Worm (Caenorhabditis elegans) whole organism, young adult: ENCODE data around the gene W07G1.1.

Experiments
- B0035.1 ChIP-seq: sonication (generic microtip); optimal IDR thresholded peaks from 2 replicates; lab custom pipeline; 2016; ENCODE audit warnings: missing genetic modification characterization, mild to moderate bottlenecking, missing compliant biosample characterization, missing genotype, missing genetic modification reagents
- D2030.7 ChIP-seq: fragments of 200-800 bp; sonication (Bioruptor generic); IDR thresholded peaks from 2 replicates; pipeline ENCODE4 v1.3.6; 2022; ENCODE audit warnings: missing genetic modification reagents, missing genetic modification characterization, missing compliant biosample characterization
- F22D6.2 ChIP-seq: sonication (generic microtip); optimal IDR thresholded peaks from 2 replicates; lab custom pipeline; 2016; ENCODE audit warnings: mild to moderate bottlenecking, missing genetic modification characterization, missing compliant biosample characterization
- F33H1.4 ChIP-seq: fragments of 200-800 bp; sonication (Bioruptor generic); IDR thresholded peaks from 2 replicates; pipeline ENCODE4 v1.3.6; 2022; ENCODE audit warnings: missing genetic modification reagents, missing genetic modification characterization, missing compliant biosample characterization
- F37B4.10 ChIP-seq: fragments of 200-800 bp; sonication (Bioruptor generic); IDR thresholded peaks from 2 replicates; pipeline ENCODE4 v1.3.6; 2022; ENCODE audit warnings: missing genetic modification characterization, missing compliant biosample characterization
- aptf-2 ChIP-seq: fragments of 200-800 bp; sonication (Bioruptor generic); conservative IDR thresholded peaks from 2 replicates; pipeline ENCODE4 v1.3.6; 2022; ENCODE audit warnings: missing genetic modification reagents, missing genetic modification characterization, missing compliant biosample characterization
- attf-3 ChIP-seq: fragments of 200-800 bp; sonication (Bioruptor generic); conservative IDR thresholded peaks from 2 replicates; pipeline ENCODE4 v1.3.6; 2022; ENCODE audit warnings: missing genetic modification reagents, missing genetic modification characterization, missing compliant biosample characterization
- attf-5 ChIP-seq: fragments of 200-800 bp; sonication (Bioruptor generic); optimal IDR thresholded peaks from 2 replicates; lab custom pipeline; 2018; ENCODE audit warnings: mild to moderate bottlenecking, missing genetic modification characterization, missing compliant biosample characterization
- attf-6 ChIP-seq: fragments of 200-800 bp; sonication (Bioruptor generic); IDR thresholded peaks from 2 replicates; pipeline ENCODE4 v1.3.6; 2022; ENCODE audit warnings: missing genetic modification reagents, missing genetic modification characterization, missing compliant biosample characterization
- ccch-3 ChIP-seq: fragments of 200-800 bp; sonication (Bioruptor generic); optimal IDR thresholded peaks from 2 replicates; lab custom pipeline; 2018; ENCODE audit warnings: mild to moderate bottlenecking, missing genetic modification characterization, missing compliant biosample characterization
- ceh-27 ChIP-seq: fragments of 200-800 bp; sonication (Bioruptor generic); optimal IDR thresholded peaks from 2 replicates; lab custom pipeline; 2018; ENCODE audit warnings: mild to moderate bottlenecking, missing genetic modification characterization, moderate library complexity, missing compliant biosample characterization
- die-1 ChIP-seq: sonication (generic microtip); optimal IDR thresholded peaks from 2 replicates; lab custom pipeline; 2016; ENCODE audit warnings: missing genotype, mild to moderate bottlenecking, missing genetic modification characterization, missing compliant biosample characterization
- egl-44 ChIP-seq: fragments of 200-800 bp; sonication (Bioruptor generic); IDR thresholded peaks from 2 replicates; pipeline ENCODE4 v1.3.6; 2022; ENCODE audit warnings: missing genetic modification reagents, missing genetic modification characterization, missing compliant biosample characterization
- egrh-3 ChIP-seq: fragments of 200-800 bp; sonication (Bioruptor generic); IDR thresholded peaks from 2 replicates; pipeline ENCODE4 v1.3.6; 2022; ENCODE audit warnings: missing genetic modification reagents, missing genetic modification characterization, missing compliant biosample characterization
- hmg-1.2 ChIP-seq: fragments of 200-800 bp; sonication (Bioruptor generic); IDR thresholded peaks from 2 replicates; pipeline ENCODE4 v1.3.6; 2022; ENCODE audit warnings: missing genetic modification reagents, missing genetic modification characterization, missing compliant biosample characterization
- hmg-20 ChIP-seq: fragments of 200-800 bp; sonication (Bioruptor generic); IDR thresholded peaks from 2 replicates; pipeline ENCODE4 v1.3.6; 2022; ENCODE audit warnings: missing genetic modification reagents, missing genetic modification characterization, missing compliant biosample characterization
- lag-1 ChIP-seq: fragments of 200-800 bp; sonication (Bioruptor generic); IDR thresholded peaks from 2 replicates; pipeline ENCODE4 v1.3.6; 2022; ENCODE audit warnings: missing genetic modification reagents, missing genetic modification characterization, missing compliant biosample characterization
- lin-26 ChIP-seq: fragments of 200-800 bp; sonication (Bioruptor generic); IDR thresholded peaks from 2 replicates; pipeline ENCODE4 v1.3.6; 2022; ENCODE audit warnings: missing genetic modification reagents, missing genetic modification characterization, missing compliant biosample characterization
- lsy-27 ChIP-seq: sonication (generic microtip); optimal IDR thresholded peaks from 2 replicates; lab custom pipeline; 2017; ENCODE audit warnings: missing genetic modification characterization, mild to moderate bottlenecking, missing compliant biosample characterization, antibody characterized with exemption, missing genotype, borderline replicate concordance; ENCODE audit not compliant: insufficient read depth
- madf-6 ChIP-seq: fragments of 200-800 bp; sonication (Bioruptor generic); IDR thresholded peaks from 2 replicates; pipeline ENCODE4 v1.3.6; 2022; ENCODE audit warnings: missing genetic modification reagents, missing genetic modification characterization, missing compliant biosample characterization
- madf-8 ChIP-seq: fragments of 200-800 bp; sonication (Bioruptor generic); conservative IDR thresholded peaks from 2 replicates; pipeline ENCODE4 v1.3.6; 2022; ENCODE audit warnings: missing genetic modification reagents, missing genetic modification characterization, missing compliant biosample characterization
- mcd-1 ChIP-seq: fragments of 200-800 bp; sonication (Bioruptor generic); IDR thresholded peaks from 2 replicates; pipeline ENCODE4 v1.3.6; 2022; ENCODE audit warnings: missing genetic modification reagents, missing genetic modification characterization, missing compliant biosample characterization
- mel-28 ChIP-seq: sonication (generic microtip); optimal IDR thresholded peaks from 2 replicates; lab custom pipeline; 2016; ENCODE audit warnings: borderline replicate concordance, mild to moderate bottlenecking, missing genetic modification characterization, missing compliant biosample characterization
- nfyb-1 ChIP-seq: fragments of 200-800 bp; sonication (Bioruptor generic); IDR thresholded peaks from 2 replicates; pipeline ENCODE4 v1.3.6; 2022; ENCODE audit warnings: missing genetic modification reagents, missing genetic modification characterization, missing compliant biosample characterization
- nhr-27 ChIP-seq: fragments of 200-800 bp; sonication (Bioruptor generic); optimal IDR thresholded peaks from 2 replicates; lab custom pipeline; 2018; ENCODE audit warnings: mild to moderate bottlenecking, missing genetic modification characterization, moderate library complexity, missing compliant biosample characterization
- pbrm-1 ChIP-seq: fragments of 200-800 bp; sonication (Bioruptor generic); IDR thresholded peaks from 2 replicates; pipeline ENCODE4 v1.3.6; 2022; ENCODE audit warnings: missing genetic modification reagents, missing genetic modification characterization, missing compliant biosample characterization
- rcor-1 ChIP-seq: fragments of 200-800 bp; sonication (Bioruptor generic); IDR thresholded peaks from 2 replicates; pipeline ENCODE4 v1.3.6; 2022; ENCODE audit warnings: missing genetic modification reagents, missing genetic modification characterization, missing compliant biosample characterization
- rpc-1 ChIP-seq, 2 experiments: fragments of 150-350 bp in 1 of 2; sonication (generic microtip) in 1 of 2; optimal IDR thresholded peaks; 2 replicates each; lab custom pipeline; 2014 to 2018; ENCODE audit warnings: missing biosample characterization in 1 of 2, missing genetic modification characterization in 1 of 2, missing genetic modification reagents in 1 of 2, missing genotype in 1 of 2
- sdz-38 ChIP-seq: sonication (generic microtip); optimal IDR thresholded peaks from 2 replicates; lab custom pipeline; 2016; ENCODE audit warnings: missing genotype, missing genetic modification characterization, missing compliant biosample characterization
- snpc-1.1 ChIP-seq: sonication (generic microtip); optimal IDR thresholded peaks from 2 replicates; lab custom pipeline; 2017; ENCODE audit warnings: missing genetic modification characterization, mild to moderate bottlenecking, missing compliant biosample characterization, antibody characterized with exemption, moderate library complexity, missing genotype, missing genetic modification reagents; ENCODE audit not compliant: insufficient read depth
- snpc-3.4 ChIP-seq: sonication (generic microtip); optimal IDR thresholded peaks from 2 replicates; lab custom pipeline; 2017; ENCODE audit warnings: missing genetic modification characterization, mild to moderate bottlenecking, missing compliant biosample characterization, antibody characterized with exemption, moderate library complexity, missing genotype, missing genetic modification reagents
- snpc-4 ChIP-seq, 5 experiments: fragments of 150-350 bp in 1 of 5; sonication (generic microtip) in 4 of 5; optimal IDR thresholded peaks; 2 replicates each; lab custom pipeline; 2014 to 2018; ENCODE audit warnings: missing genetic modification characterization in 5 of 5, missing biosample characterization in 3 of 5, antibody characterized with exemption in 2 of 5, mild to moderate bottlenecking in 2 of 5, missing compliant biosample characterization in 2 of 5, missing genotype in 2 of 5, moderate library complexity in 2 of 5, missing genetic modification reagents in 1 of 5
- zfh-2 ChIP-seq: fragments of 200-800 bp; sonication (Bioruptor generic); conservative IDR thresholded peaks from 2 replicates; pipeline ENCODE4 v1.3.6; 2022; ENCODE audit warnings: missing genetic modification reagents, missing genetic modification characterization, missing compliant biosample characterization
- ztf-28 ChIP-seq: fragments of 200-800 bp; sonication (Bioruptor generic); IDR thresholded peaks from 2 replicates; pipeline ENCODE4 v1.3.6; 2022; ENCODE audit warnings: missing genetic modification reagents, missing genetic modification characterization, missing compliant biosample characterization
- ztf-3 ChIP-seq: fragments of 200-800 bp; sonication (Bioruptor generic); optimal IDR thresholded peaks from 2 replicates; lab custom pipeline; 2018; ENCODE audit warnings: mild to moderate bottlenecking, missing genetic modification characterization, missing compliant biosample characterization

The W07G1.1 gene

ce11 chrII:13954077-13954476 is 14.6 kb upstream of the W07G1.1 start (continued):
- TF ChIP-seq nhr-27 (tag; lab: Kevin White, UChicago) (no peak), F22D6.2 (tag; lab: Kevin White, UChicago) (no peak), ccch-3 (GFP tag; lab: Kevin White, UChicago) (no peak), attf-6 (GFP tag; lab: Robert Waterston, UW) (no peak), die-1 (no peak), ceh-27 (no peak), mel-28 (tag; lab: Kevin White, UChicago) (no peak), sdz-38 (no peak), egl-44 (no peak), mcd-1 (GFP tag; lab: Robert Waterston, UW) (no peak), aptf-2 (GFP tag; lab: Robert Waterston, UW) (no peak), attf-5 (no peak), attf-3 (GFP tag; lab: Robert Waterston, UW) (no peak)
- TF ChIP-seq, all 124 proteins: peak for 10

ce11 chrII:13951986-13952385 is 12.6 kb upstream of the W07G1.1 start:
- TF ChIP-seq sdz-38 (no peak), zfh-2 (GFP tag; lab: Robert Waterston, UW) (peak; percentile 77), ztf-28 (GFP tag; lab: Robert Waterston, UW) (no peak), lag-1 (GFP tag; lab: Robert Waterston, UW) (no peak), ztf-3 (GFP tag; lab: Kevin White, UChicago) (no peak), nfyb-1 (no peak), B0035.1 (tag; lab: Kevin White, UChicago) (no peak), egrh-3 (GFP tag; lab: Robert Waterston, UW) (peak; percentile 66; the same call in 1 of the 2 replicates), snpc-1.1 (tag; lab: Kevin White, UChicago) (no peak)
- TF ChIP-seq, all 124 proteins: peak for 2

- no peak for TF ChIP-seq lin-26 (GFP tag; lab: Robert Waterston, UW)
- no peak for TF ChIP-seq ccch-3 (GFP tag; lab: Kevin White, UChicago)
- no peak for TF ChIP-seq F22D6.2 (tag; lab: Kevin White, UChicago)
- no peak for TF ChIP-seq lsy-27 (tag; lab: Kevin White, UChicago)
- no peak for TF ChIP-seq rpc-1 (optimal IDR thresholded peaks at IDR 0.05; lab: Kevin White, UChicago)
- no peak for TF ChIP-seq rpc-1 (tag; optimal IDR thresholded peaks at IDR 0.05; lab: Kevin White, UChicago)
- TF ChIP-seq snpc-4 (GFP tag; optimal IDR thresholded peaks at IDR 0.05; lab: Kevin White, UChicago), result no peak
- no peak for TF ChIP-seq snpc-4 (tag; optimal IDR thresholded peaks at IDR 0.05; lab: Kevin White, UChicago)
- TF ChIP-seq F37B4.10 (GFP tag; lab: Robert Waterston, UW), result no peak
Measured at ce11 chrII:13949290-13949689, 9.9 kb upstream of the W07G1.1 start, which contains the start of gene sre-44. Gene sre-44 (plus strand): TSS chrII:13949590.

ce11 chrII:13948777-13949176 is 9.3 kb upstream of the W07G1.1 start:
- TF ChIP-seq attf-6 (GFP tag; lab: Robert Waterston, UW) (peak; percentile 63), lin-26 (GFP tag; lab: Robert Waterston, UW) (peak; percentile 60; the same call in 1 of the 2 replicates)
- TF ChIP-seq, all 124 proteins: peak for 2; not testable (repeated sequence) for 122

ce11 chrII:13946455-13947093 is 7.1 kb upstream of the W07G1.1 start:
- TF ChIP-seq madf-8 (peak; percentile 11; the same call in 1 of the 2 replicates), madf-6 (peak; percentile 77), snpc-4 (GFP tag; optimal IDR thresholded peaks at IDR 0.05; lab: Kevin White, UChicago) (peak; percentile 86), snpc-4 (tag; optimal IDR thresholded peaks at IDR 0.05; lab: Kevin White, UChicago) (peak; percentile 10 to 95 (median 86)), attf-6 (GFP tag; lab: Robert Waterston, UW) (peak; percentile 88), hmg-1.2 (GFP tag; lab: Robert Waterston, UW) (0 out of 2 replicates have a peak, but pooled peaks have one; percentile 4), F33H1.4 (GFP tag; lab: Robert Waterston, UW) (0 out of 2 replicates have a peak, but pooled peaks have one; percentile 12), D2030.7 (GFP tag; lab: Robert Waterston, UW) (peak; percentile 68), snpc-3.4 (peak; percentile 20), snpc-1.1 (tag; lab: Kevin White, UChicago) (peak; percentile 87), lin-26 (GFP tag; lab: Robert Waterston, UW) (0 out of 2 replicates have a peak, but pooled peaks have one; percentile 10), rcor-1 (GFP tag; lab: Robert Waterston, UW) (peak; percentile 58), pbrm-1 (GFP tag; lab: Robert Waterston, UW) (peak; percentile 84), mcd-1 (GFP tag; lab: Robert Waterston, UW) (peak; percentile 47; the same call in 1 of the 2 replicates), hmg-20 (GFP tag; lab: Robert Waterston, UW) (0 out of 2 replicates have a peak, but pooled peaks have one; percentile 27)
